Fruit fly (Drosophila melanogaster): Measurements from ENCODE around the gene MYPT-75D.

DNA sequence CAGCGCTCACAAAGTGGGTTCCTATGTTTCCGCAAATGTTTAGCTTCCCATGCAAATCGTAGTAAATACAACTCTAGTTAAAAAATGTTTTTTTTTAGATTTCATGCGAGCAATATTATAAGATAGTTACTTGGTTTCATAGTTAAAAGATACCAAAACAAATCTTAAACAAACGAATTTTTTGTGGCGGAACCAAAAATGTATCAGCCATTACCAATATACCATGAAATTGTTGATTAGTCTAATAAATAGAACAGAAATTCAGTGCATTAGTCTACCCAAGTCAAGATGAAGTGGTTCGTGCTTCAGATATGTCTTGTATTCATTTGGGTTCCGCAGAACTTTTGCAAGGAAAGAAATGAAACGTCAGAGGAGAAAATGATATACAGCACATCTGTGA, 14.2 kb upstream of the MYPT-75D start, which contains the start of gene CG32199:
- TF ChIP-seq insv (optimal IDR thresholded peaks at IDR 0.05) (no peak), Myc (optimal IDR thresholded peaks at IDR 0.05) (no peak)

Data from Kc167 (cell line).